Worm (Caenorhabditis elegans): ENCODE results near the gene C15H11.13.

C15H11.13 gene

ce11 chrV:14414964-14415564, 20.2 kb downstream of the C15H11.13 start, which contains the start of the genes nxf-1 and C15H11.11:
nxf-1 (minus strand) TSS chrV:14415014.
C15H11.11 (plus strand) TSS chrV:14415499.
- TF ChIP-seq elt-3 (tag; optimal IDR thresholded peaks at IDR 0.05) (no peak), mml-1 (tag; optimal IDR thresholded peaks at IDR 0.05) (no peak), tbx-2 (tag; optimal IDR thresholded peaks at IDR 0.05) (no peak), nfya-1 (tag; optimal IDR thresholded peaks at IDR 0.05; ENCODE audit: insufficient read depth) (peak; percentile 60), lin-39 (tag; optimal IDR thresholded peaks at IDR 0.05) (no peak), R02D3.7 (tag; optimal IDR thresholded peaks at IDR 0.05) (no peak), elt-2 (tag; optimal IDR thresholded peaks at IDR 0.05) (peak; percentile 77), ceh-16 (tag; optimal IDR thresholded peaks at IDR 0.05) (no peak), egl-27 (tag; optimal IDR thresholded peaks at IDR 0.05) (no peak), lsy-12 (tag; optimal IDR thresholded peaks at IDR 0.05) (no peak), fkh-10 (GFP tag; optimal IDR thresholded peaks at IDR 0.05) (no peak), daf-12 (tag; optimal IDR thresholded peaks at IDR 0.05) (no peak), ceh-28 (tag; optimal IDR thresholded peaks at IDR 0.05) (peak; percentile 58), jun-1 (tag; optimal IDR thresholded peaks at IDR 0.05) (peak; percentile 79), skn-1 (tag; optimal IDR thresholded peaks at IDR 0.05) (peak; percentile 28), pqm-1 (tag; optimal IDR thresholded peaks at IDR 0.05) (peak; percentile 68), nhr-23 (tag; optimal IDR thresholded peaks at IDR 0.05) (peak; percentile 51), nhr-43 (tag; optimal IDR thresholded peaks at IDR 0.05; ENCODE audit: poor library complexity, severe bottlenecking) (peak; percentile 40), ama-1 (optimal IDR thresholded peaks at IDR 0.05) (peak; percentile 61), lin-15B (tag; optimal IDR thresholded peaks at IDR 0.05) (peak; percentile 56), snpc-4 (tag; optimal IDR thresholded peaks at IDR 0.05) (peak; percentile 77), pha-4 (tag; optimal IDR thresholded peaks at IDR 0.05) (peak; percentile 88), eor-1 (tag; optimal IDR thresholded peaks at IDR 0.05) (no peak), zag-1 (tag; optimal IDR thresholded peaks at IDR 0.05) (no peak), egl-5 (tag; optimal IDR thresholded peaks at IDR 0.05) (peak; percentile 79), unc-39 (tag; optimal IDR thresholded peaks at IDR 0.05) (no peak), hmg-11 (tag; optimal IDR thresholded peaks at IDR 0.05) (peak; percentile 73), ceh-82 (tag; optimal IDR thresholded peaks at IDR 0.05) (no peak), ztf-4 (tag; optimal IDR thresholded peaks at IDR 0.05) (no peak), nhr-25 (tag; optimal IDR thresholded peaks at IDR 0.05) (peak; percentile 44)

- no peak for TF ChIP-seq snpc-4 (tag; optimal IDR thresholded peaks at IDR 0.05)
- no peak for TF ChIP-seq elt-1 (tag; optimal IDR thresholded peaks at IDR 0.05)
- TF ChIP-seq lin-39 (tag; optimal IDR thresholded peaks at IDR 0.05): no peak
- no peak for TF ChIP-seq lin-15B (tag; optimal IDR thresholded peaks at IDR 0.05)
- no peak for TF ChIP-seq hmg-11 (tag; optimal IDR thresholded peaks at IDR 0.05)
- no peak for TF ChIP-seq nhr-43 (tag; optimal IDR thresholded peaks at IDR 0.05; ENCODE audit: poor library complexity, severe bottlenecking)
- no peak for TF ChIP-seq egl-5 (tag; optimal IDR thresholded peaks at IDR 0.05)
- no peak for TF ChIP-seq unc-39 (tag; optimal IDR thresholded peaks at IDR 0.05)
- TF ChIP-seq fos-1 (tag; optimal IDR thresholded peaks at IDR 0.05): no peak
- no peak for TF ChIP-seq nhr-23 (tag; optimal IDR thresholded peaks at IDR 0.05)
- no peak for TF ChIP-seq nhr-237 (tag; optimal IDR thresholded peaks at IDR 0.05)
- no peak for TF ChIP-seq nhr-67 (tag; optimal IDR thresholded peaks at IDR 0.05)
- TF ChIP-seq egl-27 (tag; optimal IDR thresholded peaks at IDR 0.05): no peak
- TF ChIP-seq elt-3 (tag; optimal IDR thresholded peaks at IDR 0.05): no peak
- TF ChIP-seq ZK546.5 (tag; optimal IDR thresholded peaks at IDR 0.05): no peak
- no peak for TF ChIP-seq fkh-2 (tag; optimal IDR thresholded peaks at IDR 0.05)
- TF ChIP-seq unc-62 (GFP tag; optimal IDR thresholded peaks at IDR 0.05): no peak
- TF ChIP-seq ceh-82 (tag; optimal IDR thresholded peaks at IDR 0.05): no peak
Observed at ce11 chrV:14417735-14418134, 22.9 kb downstream of the C15H11.13 start, which contains the start of the genes nxf-2 and set-31. nxf-2 (minus strand) TSS chrV:14417835. set-31 (plus strand) TSS chrV:14417903.

ce11 chrV:14419855-14420254, 25.0 kb downstream of the C15H11.13 start:
- TF ChIP-seq jun-1 (tag; optimal IDR thresholded peaks at IDR 0.05) (no peak), sea-2 (GFP tag; optimal IDR thresholded peaks at IDR 0.05) (no peak), nhr-67 (tag; optimal IDR thresholded peaks at IDR 0.05) (no peak), lsy-12 (tag; optimal IDR thresholded peaks at IDR 0.05) (no peak)

Measured in whole organism, L3 larva.